Worm (Caenorhabditis elegans): ENCODE data around the gene C41H7.9.

- TF ChIP-seq nhr-77 (tag; optimal IDR thresholded peaks at IDR 0.05) (no peak), egl-27 (tag; optimal IDR thresholded peaks at IDR 0.05) (no peak), fkh-10 (GFP tag; optimal IDR thresholded peaks at IDR 0.05) (no peak), ama-1 (optimal IDR thresholded peaks at IDR 0.05) (no peak), mml-1 (tag; optimal IDR thresholded peaks at IDR 0.05) (no peak), pha-4 (tag; optimal IDR thresholded peaks at IDR 0.05) (no peak), mdl-1 (tag; optimal IDR thresholded peaks at IDR 0.05) (no peak)
Observed at ce11 chrII:3054221-3054620, 42.2 kb upstream of the C41H7.9 start, which contains the start of gene lido-13.

Measured in whole organism, L3 larva.